Worm (Caenorhabditis elegans) whole organism, mixed stage, embryonic: ENCODE results near the gene vha-12.

Experiments used
- elt-1 ChIP-seq: sonication (generic microtip); optimal IDR thresholded peaks from 2 replicates; lab custom pipeline; 2017; ENCODE audit warnings: missing genetic modification characterization, mild to moderate bottlenecking, missing compliant biosample characterization, antibody characterized with exemption, moderate library complexity, borderline replicate concordance; ENCODE audit not compliant: insufficient read depth
- elt-3 ChIP-seq: fragments of 150-350 bp; optimal IDR thresholded peaks from 2 replicates; lab custom pipeline; 2014; ENCODE audit warnings: missing biosample characterization, missing genetic modification characterization
- lin-13 ChIP-seq: fragments of 150-350 bp; optimal IDR thresholded peaks from 2 replicates; lab custom pipeline; 2014; ENCODE audit warnings: missing biosample characterization, missing genetic modification characterization
- lsy-2 ChIP-seq: fragments of 150-350 bp; optimal IDR thresholded peaks from 2 replicates; lab custom pipeline; 2014; ENCODE audit warnings: missing biosample characterization, missing genetic modification characterization
- mep-1 ChIP-seq: fragments of 150-350 bp; optimal IDR thresholded peaks from 2 replicates; lab custom pipeline; 2017; ENCODE audit warnings: missing biosample characterization, missing genetic modification reagents, missing genetic modification characterization, inconsistent platforms
- nhr-237 ChIP-seq: fragments of 150-350 bp; optimal IDR thresholded peaks from 2 replicates; lab custom pipeline; 2014; ENCODE audit warnings: missing biosample characterization, missing genetic modification characterization
- nhr-28 ChIP-seq: fragments of 150-350 bp; optimal IDR thresholded peaks from 2 replicates; lab custom pipeline; 2014; ENCODE audit warnings: missing biosample characterization, missing genetic modification characterization
- nhr-76 ChIP-seq: sonication (generic microtip); optimal IDR thresholded peaks from 2 replicates; lab custom pipeline; 2017; ENCODE audit warnings: missing biosample characterization, missing genetic modification characterization
- pha-4 ChIP-seq: fragments of 150-350 bp; optimal IDR thresholded peaks from 2 replicates; lab custom pipeline; 2018; ENCODE audit warnings: missing biosample characterization, missing genetic modification reagents, missing genetic modification characterization
- sem-2 ChIP-seq: fragments of 200-800 bp; sonication (Bioruptor generic); optimal IDR thresholded peaks from 2 replicates; lab custom pipeline; 2018; ENCODE audit warnings: mild to moderate bottlenecking, missing genetic modification characterization, missing compliant biosample characterization
- snpc-4 ChIP-seq: fragments of 150-350 bp; optimal IDR thresholded peaks from 2 replicates; lab custom pipeline; 2014; ENCODE audit warnings: missing biosample characterization, missing genetic modification characterization
- zip-8 ChIP-seq: fragments of 150-350 bp; optimal IDR thresholded peaks from 2 replicates; lab custom pipeline; 2014; ENCODE audit warnings: missing biosample characterization, missing genetic modification characterization

ce11 chrX:4151206-4151605 is 39.7 kb upstream of the vha-12 start:
- TF ChIP-seq lsy-2 (tag; lab: Kevin White, UChicago) (no peak), nhr-76 (tag; lab: Kevin White, UChicago) (no peak), lin-13 (tag; lab: Kevin White, UChicago) (no peak), mep-1 (tag; lab: Kevin White, UChicago) (no peak), pha-4 (no peak), elt-3 (tag; lab: Kevin White, UChicago) (no peak), nhr-28 (no peak), elt-1 (tag; lab: Kevin White, UChicago) (no peak), zip-8 (tag; lab: Kevin White, UChicago) (no peak), snpc-4 (tag; lab: Kevin White, UChicago) (no peak), sem-2 (GFP tag; lab: Kevin White, UChicago) (no peak), nhr-237 (tag; lab: Kevin White, UChicago) (no peak)
